Fruit fly (Drosophila melanogaster) whole organism, prepupa: Measurements from ENCODE around the gene rt.
A peak's percentile ranks its signal among the peaks of the same experiment; 100 is the strongest.

Experiments
- Blimp-1 ChIP-seq: fragments of 200-800 bp; sonication (Bioruptor generic); optimal IDR thresholded peaks from 3 replicates; lab custom pipeline; 2017; ENCODE audit warnings: missing biosample characterization, missing genetic modification characterization, mild to moderate bottlenecking, moderate library complexity, missing genetic modification reagents
- CG10631 ChIP-seq: fragments of 200-800 bp; sonication (Bioruptor generic); optimal IDR thresholded peaks from 2 replicates; lab custom pipeline; 2016; ENCODE audit warnings: missing biosample characterization, missing genetic modification characterization
- CG10669 ChIP-seq: fragments of 200-800 bp; sonication (Bioruptor generic); optimal IDR thresholded peaks from 3 replicates; lab custom pipeline; 2018; ENCODE audit warnings: missing biosample characterization, mild to moderate bottlenecking, missing genetic modification characterization, moderate library complexity
- CG11294 ChIP-seq: fragments of 200-800 bp; sonication (Bioruptor generic); IDR thresholded peaks from 2 replicates; pipeline ENCODE4 v1.3.6; 2022; ENCODE audit warnings: missing biosample characterization, missing genetic modification characterization
- CG11762 ChIP-seq: fragments of 200-800 bp; sonication (Bioruptor generic); optimal IDR thresholded peaks from 3 replicates; lab custom pipeline; 2016; ENCODE audit warnings: missing biosample characterization, missing genetic modification characterization; ENCODE audit not compliant: insufficient read depth
- CG15336 ChIP-seq: fragments of 200-800 bp; sonication (Bioruptor generic); IDR thresholded peaks from 2 replicates; pipeline ENCODE4 v1.3.6; 2022; ENCODE audit warnings: missing biosample characterization, missing genetic modification characterization
- CG1621 ChIP-seq: fragments of 200-800 bp; sonication (Bioruptor generic); optimal IDR thresholded peaks from 3 replicates; lab custom pipeline; 2018; ENCODE audit warnings: missing biosample characterization, mild to moderate bottlenecking, missing genetic modification characterization
- CG31627 ChIP-seq: fragments of 200-800 bp; sonication (Bioruptor generic); optimal IDR thresholded peaks from 3 replicates; lab custom pipeline; 2016; ENCODE audit warnings: missing biosample characterization, missing genetic modification characterization
- CG32006 ChIP-seq: fragments of 200-800 bp; sonication (Bioruptor generic); optimal IDR thresholded peaks from 3 replicates; lab custom pipeline; 2017; ENCODE audit warnings: missing biosample characterization, mild to moderate bottlenecking, missing genetic modification characterization
- CG3919 ChIP-seq: fragments of 200-800 bp; sonication (Bioruptor generic); optimal IDR thresholded peaks from 3 replicates; lab custom pipeline; 2016; ENCODE audit warnings: missing biosample characterization, missing genetic modification characterization
- CG4318 ChIP-seq: fragments of 200-800 bp; sonication (Bioruptor generic); optimal IDR thresholded peaks from 3 replicates; lab custom pipeline; 2017; ENCODE audit warnings: missing biosample characterization, mild to moderate bottlenecking, missing genetic modification characterization
- CG6163 ChIP-seq: fragments of 200-800 bp; sonication (Bioruptor generic); IDR thresholded peaks from 3 replicates; pipeline ENCODE4 v1.3.6; 2022; ENCODE audit warnings: missing biosample characterization, missing genetic modification characterization
- CG7368 ChIP-seq: fragments of 200-800 bp; sonication (Bioruptor generic); optimal IDR thresholded peaks from 3 replicates; lab custom pipeline; 2016; ENCODE audit warnings: missing biosample characterization, missing genetic modification characterization
- CG8319 ChIP-seq: fragments of 200-800 bp; sonication (Bioruptor generic); optimal IDR thresholded peaks from 3 replicates; lab custom pipeline; 2016; ENCODE audit warnings: missing biosample characterization, missing genetic modification characterization
- CG8632 ChIP-seq: fragments of 200-800 bp; sonication (Bioruptor generic); optimal IDR thresholded peaks from 3 replicates; lab custom pipeline; 2016; ENCODE audit warnings: missing biosample characterization, missing genetic modification characterization
- Eip78C ChIP-seq: fragments of 200-800 bp; sonication (Bioruptor generic); peaks from one replicate; lab custom pipeline; 2016; ENCODE audit warnings: missing biosample characterization, missing genetic modification characterization
- Ets21C ChIP-seq: fragments of 200-800 bp; sonication (Bioruptor generic); optimal IDR thresholded peaks from 3 replicates; lab custom pipeline; 2016; ENCODE audit warnings: missing biosample characterization, missing genetic modification characterization
- Ets96B ChIP-seq: fragments of 200-800 bp; optimal IDR thresholded peaks from 2 replicates; lab custom pipeline; 2019; ENCODE audit warnings: missing biosample characterization, mild to moderate bottlenecking, missing genetic modification characterization, moderate library complexity
- Gug ChIP-seq: fragments of 200-800 bp; sonication (Bioruptor generic); IDR thresholded peaks from 2 replicates; pipeline ENCODE4 v1.3.6; 2022; ENCODE audit warnings: missing biosample characterization, missing genetic modification characterization
- Hr4 ChIP-seq: fragments of 200-800 bp; sonication (Bioruptor generic); optimal IDR thresholded peaks from 3 replicates; lab custom pipeline; 2016; ENCODE audit warnings: missing biosample characterization, missing genetic modification characterization
- Lpt ChIP-seq: fragments of 200-800 bp; sonication (Bioruptor generic); optimal IDR thresholded peaks from 3 replicates; lab custom pipeline; 2016; ENCODE audit warnings: missing biosample characterization, missing genetic modification characterization
- Met ChIP-seq: fragments of 200-800 bp; sonication (Bioruptor generic); optimal IDR thresholded peaks from 3 replicates; lab custom pipeline; 2016; ENCODE audit warnings: missing biosample characterization, missing genetic modification characterization
- Smox ChIP-seq: fragments of 200-800 bp; sonication (Bioruptor generic); optimal IDR thresholded peaks from 3 replicates; lab custom pipeline; 2016; ENCODE audit warnings: missing biosample characterization, missing genetic modification characterization
- Sox102F ChIP-seq: fragments of 200-800 bp; sonication (Bioruptor generic); optimal IDR thresholded peaks from 2 replicates; lab custom pipeline; 2016; ENCODE audit warnings: missing biosample characterization, mild to moderate bottlenecking, missing genetic modification characterization
- Sox14 ChIP-seq: fragments of 200-800 bp; sonication (Bioruptor generic); optimal IDR thresholded peaks from 3 replicates; lab custom pipeline; 2016; ENCODE audit warnings: missing biosample characterization, missing genetic modification characterization
- Sox15 ChIP-seq: fragments of 200-800 bp; sonication (Bioruptor generic); optimal IDR thresholded peaks from 3 replicates; lab custom pipeline; 2016; ENCODE audit warnings: missing biosample characterization, missing genetic modification characterization
- dsx ChIP-seq: fragments of 200-800 bp; optimal IDR thresholded peaks from 3 replicates; lab custom pipeline; 2019; ENCODE audit warnings: missing biosample characterization, mild to moderate bottlenecking, missing genetic modification characterization, moderate library complexity; ENCODE audit not compliant: poor library complexity, severe bottlenecking
- eg ChIP-seq: fragments of 200-800 bp; sonication (Bioruptor generic); IDR thresholded peaks from 3 replicates; pipeline ENCODE4 v1.3.6; 2022; ENCODE audit warnings: missing biosample characterization, missing genetic modification characterization
- esn ChIP-seq: fragments of 200-800 bp; sonication (Bioruptor generic); optimal IDR thresholded peaks from 2 replicates; lab custom pipeline; 2016; ENCODE audit warnings: missing biosample characterization, mild to moderate bottlenecking, missing genetic modification characterization, moderate library complexity
- fd59A ChIP-seq: fragments of 200-800 bp; sonication (Bioruptor generic); optimal IDR thresholded peaks from 2 replicates; lab custom pipeline; 2017; ENCODE audit warnings: missing biosample characterization, mild to moderate bottlenecking, missing genetic modification characterization, missing genetic modification reagents
- lz ChIP-seq: fragments of 200-800 bp; sonication (Bioruptor generic); optimal IDR thresholded peaks from 3 replicates; lab custom pipeline; 2016; ENCODE audit warnings: missing biosample characterization, missing genetic modification characterization
- net ChIP-seq: fragments of 200-800 bp; sonication (Bioruptor generic); optimal IDR thresholded peaks from 3 replicates; lab custom pipeline; 2016; ENCODE audit warnings: missing biosample characterization, missing genetic modification characterization
- salr ChIP-seq, 2 experiments: fragments of 200-800 bp; sonication (Bioruptor generic); optimal IDR thresholded peaks; 3 replicates each; lab custom pipeline; 2016 to 2018; ENCODE audit warnings: missing biosample characterization in 2 of 2, missing genetic modification characterization in 2 of 2, mild to moderate bottlenecking in 1 of 2
- spab ChIP-seq: fragments of 200-800 bp; sonication (Bioruptor generic); optimal IDR thresholded peaks from 2 replicates; lab custom pipeline; 2017; ENCODE audit warnings: missing biosample characterization, mild to moderate bottlenecking, missing genetic modification characterization, missing genetic modification reagents
- ss ChIP-seq, 2 experiments: fragments of 200-800 bp; sonication (Bioruptor generic); optimal IDR thresholded peaks; 2 replicates in 1 of 2; 3 replicates in 1 of 2; lab custom pipeline; 2017 to 2018; ENCODE audit warnings: mild to moderate bottlenecking in 2 of 2, missing biosample characterization in 2 of 2, missing genetic modification characterization in 2 of 2, moderate library complexity in 1 of 2
- topi ChIP-seq: fragments of 200-800 bp; sonication (Bioruptor generic); optimal IDR thresholded peaks from 3 replicates; lab custom pipeline; 2016; ENCODE audit warnings: missing biosample characterization, missing genetic modification characterization
- vri ChIP-seq: fragments of 200-800 bp; sonication (Bioruptor generic); optimal IDR thresholded peaks from 3 replicates; lab custom pipeline; 2016; ENCODE audit warnings: missing biosample characterization, mild to moderate bottlenecking, missing genetic modification characterization

Gene rt

dm6 chr3L:11609153-11609809 lies 21.7 kb upstream of the rt start, which contains the start of gene Duba:
Gene Duba (minus strand): TSS chr3L:11609465.
- TF ChIP-seq dsx (GFP tag; lab: Kevin White, UChicago) (no peak), CG32006 (GFP tag; lab: Kevin White, UChicago) (no peak), Ets96B (tag; lab: Kevin White, UChicago) (no peak), CG11294 (GFP tag; lab: Robert Waterston, UW) (no peak), Eip78C (peak; percentile 71), fd59A (GFP tag; lab: Kevin White, UChicago) (no peak), topi (no peak), CG8632 (GFP tag; lab: Kevin White, UChicago) (no peak), CG4318 (GFP tag; lab: Kevin White, UChicago) (no peak), Hr4 (GFP tag; lab: Kevin White, UChicago) (no peak), Ets21C (no peak), CG10669 (GFP tag; lab: Kevin White, UChicago) (no peak), CG11762 (no peak), Gug (GFP tag; lab: Robert Waterston, UW) (no peak), CG10631 (GFP tag; lab: Kevin White, UChicago) (no peak), Met (GFP tag; lab: Kevin White, UChicago) (no peak), CG7368 (no peak), CG1621 (tag; lab: Kevin White, UChicago) (peak; percentile 99), spab (GFP tag; lab: Kevin White, UChicago) (no peak), Sox15 (no peak), salr (GFP tag; optimal IDR thresholded peaks at IDR 0.05; lab: Kevin White, UChicago) (no peak), Sox14 (peak; percentile 9), lz (GFP tag; lab: Kevin White, UChicago) (no peak), Sox102F (GFP tag; lab: Kevin White, UChicago) (no peak), net (GFP tag; lab: Kevin White, UChicago) (no peak), CG15336 (0 out of 2 replicates have a peak, but pooled peaks have one; percentile 44), Lpt (GFP tag; lab: Kevin White, UChicago) (no peak), esn (GFP tag; lab: Kevin White, UChicago) (no peak), ss (GFP tag; optimal IDR thresholded peaks at IDR 0.05; lab: Kevin White, UChicago) (peak in 1 of 2 experiments; percentile 38)

dm6 chr3L:11604227-11604626 lies 16.7 kb upstream of the rt start:
- no peak for TF ChIP-seq Blimp-1
- no peak for TF ChIP-seq CG10631 (GFP tag; lab: Kevin White, UChicago)
- no peak for TF ChIP-seq Gug (GFP tag; lab: Robert Waterston, UW)
- TF ChIP-seq CG6163 = no peak
- no peak for TF ChIP-seq vri (GFP tag; lab: Kevin White, UChicago)
- no peak for TF ChIP-seq net (GFP tag; lab: Kevin White, UChicago)
- TF ChIP-seq CG15336 = no peak

- TF ChIP-seq CG7368 (peak; percentile 72), Smox (GFP tag; lab: Kevin White, UChicago) (no peak)
Measured at dm6 chr3L:11602040-11602439, 14.5 kb upstream of the rt start.

- TF ChIP-seq eg = 0 out of 3 replicates have a peak, but pooled peaks have one; percentile 28
- no peak for TF ChIP-seq CG31627 (GFP tag; lab: Kevin White, UChicago)
- TF ChIP-seq CG3919 (GFP tag; lab: Kevin White, UChicago) = no peak
- peak; percentile 50 for TF ChIP-seq CG7368
- 0 out of 3 replicates have a peak, but pooled peaks have one; percentile 27 for TF ChIP-seq CG6163
- TF ChIP-seq CG8319 (GFP tag; lab: Kevin White, UChicago) = no peak
Measured at dm6 chr3L:11601133-11601532, 13.6 kb upstream of the rt start.
